Fruit fly (Drosophila melanogaster): Measurements from ENCODE around the gene CG5151.
A peak's percentile ranks its signal among the peaks of the same experiment; 100 is the strongest.

Gene CG5151

dm6 chr3L:16128973-16129745 lies 35.3 kb downstream of the CG5151 start, which contains the start of gene SsRbeta (continued):
- no peak for TF ChIP-seq Mad (GFP tag; optimal IDR thresholded peaks at IDR 0.05)
- TF ChIP-seq fd96Cb (tag; optimal IDR thresholded peaks at IDR 0.05) = no peak
- TF ChIP-seq peb (GFP tag; IDR thresholded peaks at IDR 0.05) = peak; percentile 19; the same call in 1 of the 2 replicates
- no peak for TF ChIP-seq Usf (GFP tag; optimal IDR thresholded peaks at IDR 0.05)
- TF ChIP-seq chinmo (GFP tag; IDR thresholded peaks at IDR 0.05; ENCODE audit: partially characterized antibody) = peak; percentile 72; the same call in 1 of the 4 replicates
- TF ChIP-seq CG8924 (tag; optimal IDR thresholded peaks at IDR 0.05) = peak; percentile 5
- TF ChIP-seq amos (GFP tag; IDR thresholded peaks at IDR 0.05; ENCODE audit: partially characterized antibody) = peak; percentile 88; the same call in 1 of the 2 replicates
- TF ChIP-seq CG7357 (GFP tag; IDR thresholded peaks at IDR 0.05) = 0 out of 3 replicates have a peak, but pooled peaks have one; percentile 6
- no peak for TF ChIP-seq ash1 (GFP tag; optimal IDR thresholded peaks at IDR 0.05)
- peak; percentile 96 for TF ChIP-seq Deaf1 (tag; optimal IDR thresholded peaks at IDR 0.05)
- peak; percentile 36 for TF ChIP-seq unpg (GFP tag; optimal IDR thresholded peaks at IDR 0.05)
- peak; percentile 49 for TF ChIP-seq tgo (GFP tag; IDR thresholded peaks at IDR 0.05)
- no peak for TF ChIP-seq toy (GFP tag; IDR thresholded peaks at IDR 0.05)
- TF ChIP-seq tna (GFP tag; IDR thresholded peaks at IDR 0.05; ENCODE audit: partially characterized antibody) = peak; percentile 37; the same call in 1 of the 2 replicates
- TF ChIP-seq Oli (tag; optimal IDR thresholded peaks at IDR 0.05) = peak; percentile 33
- TF ChIP-seq ewg (GFP tag; optimal IDR thresholded peaks at IDR 0.05) = peak; percentile 36
- TF ChIP-seq pb (GFP tag; optimal IDR thresholded peaks at IDR 0.05) = no peak
- TF ChIP-seq CG10321 (GFP tag; IDR thresholded peaks at IDR 0.05) = peak; percentile 31; the same call in 1 of the 2 replicates
- peak; percentile 3 for TF ChIP-seq mirr (GFP tag; optimal IDR thresholded peaks at IDR 0.05)
- TF ChIP-seq Sry-δ (GFP tag; optimal IDR thresholded peaks at IDR 0.05) = peak; percentile 60
- no peak for TF ChIP-seq Taf1 (GFP tag; IDR thresholded peaks at IDR 0.05)
- TF ChIP-seq Hmx (GFP tag; optimal IDR thresholded peaks at IDR 0.05) = no peak
- TF ChIP-seq CG6791 (GFP tag; IDR thresholded peaks at IDR 0.05; ENCODE audit: partially characterized antibody) = peak; percentile 82
- 0 out of 3 replicates have a peak, but pooled peaks have one; percentile 39 for TF ChIP-seq vnd (GFP tag; IDR thresholded peaks at IDR 0.05; ENCODE audit: partially characterized antibody)
- no peak for TF ChIP-seq CG6175 (GFP tag; IDR thresholded peaks at IDR 0.05)
- TF ChIP-seq CG2116 (GFP tag; optimal IDR thresholded peaks at IDR 0.05) = peak; percentile 56
- TF ChIP-seq CG32532 (GFP tag; IDR thresholded peaks at IDR 0.05) = peak; percentile 85
- peak; percentile 55 for TF ChIP-seq CG17912 (GFP tag; optimal IDR thresholded peaks at IDR 0.05)
- no peak for TF ChIP-seq CG33557 (GFP tag; optimal IDR thresholded peaks at IDR 0.05)
- peak; percentile 45 for TF ChIP-seq nerfin-2 (GFP tag; IDR thresholded peaks at IDR 0.05; ENCODE audit: partially characterized antibody)
- TF ChIP-seq CG2889 (GFP tag; IDR thresholded peaks at IDR 0.05) = peak; percentile 3; the same call in 1 of the 3 replicates
- TF ChIP-seq CTCF (GFP tag; optimal IDR thresholded peaks at IDR 0.05) = peak; percentile 3
- TF ChIP-seq CG4328 (GFP tag; optimal IDR thresholded peaks at IDR 0.05) = peak; percentile 44
- TF ChIP-seq sens-2 (GFP tag; IDR thresholded peaks at IDR 0.05) = peak; percentile 42; the same call in 1 of the 2 replicates
- TF ChIP-seq nmo (GFP tag; optimal IDR thresholded peaks at IDR 0.05) = peak; percentile 9
- TF ChIP-seq CG31224 (GFP tag; IDR thresholded peaks at IDR 0.05) = 0 out of 2 replicates have a peak, but pooled peaks have one; percentile 48
- peak; percentile 43 for TF ChIP-seq trem (tag; optimal IDR thresholded peaks at IDR 0.05)
- peak; percentile 81 for TF ChIP-seq NFAT (GFP tag; IDR thresholded peaks at IDR 0.05)
- TF ChIP-seq Blimp-1 (GFP tag; optimal IDR thresholded peaks at IDR 0.05) = peak; percentile 49
- peak; percentile 23; the same call in 1 of the 2 replicates for TF ChIP-seq CG3847 (GFP tag; IDR thresholded peaks at IDR 0.05)
- peak; percentile 94 for TF ChIP-seq CG18011 (GFP tag; optimal IDR thresholded peaks at IDR 0.05)
- TF ChIP-seq hb (GFP tag; IDR thresholded peaks at IDR 0.05; ENCODE audit: partially characterized antibody) = peak; percentile 61; the same call in 1 of the 3 replicates
- peak; percentile 33 for TF ChIP-seq tio (GFP tag; optimal IDR thresholded peaks at IDR 0.05)
- TF ChIP-seq Bgb (GFP tag; IDR thresholded peaks at IDR 0.05; ENCODE audit: partially characterized antibody) = peak; percentile 84
- TF ChIP-seq ara (GFP tag; IDR thresholded peaks at IDR 0.05) = peak; percentile 20; the same call in 1 of the 2 replicates
- peak; percentile 67 for TF ChIP-seq CG13775 (GFP tag; optimal IDR thresholded peaks at IDR 0.05)
